Worm (Caenorhabditis elegans) whole organism, early embryonic: Measurements from ENCODE around the gene fbxa-10.

Experiments used
- B0310.2 ChIP-seq: sonication (generic microtip); optimal IDR thresholded peaks from 2 replicates; lab custom pipeline; 2016; ENCODE audit warnings: mild to moderate bottlenecking, missing genetic modification characterization, missing compliant biosample characterization
- F13C5.2 ChIP-seq: sonication (generic microtip); optimal IDR thresholded peaks from 2 replicates; lab custom pipeline; 2017; ENCODE audit warnings: mild to moderate bottlenecking, missing genetic modification characterization, inconsistent platforms, missing compliant biosample characterization
- aly-1 ChIP-seq: sonication (generic microtip); optimal IDR thresholded peaks from 2 replicates; lab custom pipeline; 2016; ENCODE audit warnings: missing genetic modification characterization, missing compliant biosample characterization
- ama-1 ChIP-seq: fragments of 150-350 bp; optimal IDR thresholded peaks from 2 replicates; lab custom pipeline; 2014
- ceh-13 ChIP-seq: fragments of 200-800 bp; sonication (Bioruptor generic); optimal IDR thresholded peaks from 2 replicates; lab custom pipeline; 2018; ENCODE audit warnings: mild to moderate bottlenecking, missing genetic modification characterization, missing compliant biosample characterization
- ceh-36 ChIP-seq: sonication (generic microtip); optimal IDR thresholded peaks from 2 replicates; lab custom pipeline; 2016; ENCODE audit warnings: missing genetic modification characterization, inconsistent platforms, missing compliant biosample characterization
- ets-7 ChIP-seq: sonication (generic microtip); optimal IDR thresholded peaks from 2 replicates; lab custom pipeline; 2016; ENCODE audit warnings: missing genotype, missing genetic modification characterization, missing compliant biosample characterization
- flt-1 ChIP-seq: fragments of 200-800 bp; sonication (Bioruptor generic); IDR thresholded peaks from 2 replicates; pipeline ENCODE4 v1.3.6; 2022; ENCODE audit warnings: missing genetic modification characterization, missing compliant biosample characterization
- hmbx-1 ChIP-seq: sonication (generic microtip); optimal IDR thresholded peaks from 2 replicates; lab custom pipeline; 2016; ENCODE audit warnings: mild to moderate bottlenecking, missing genetic modification characterization, missing compliant biosample characterization
- hmg-4 ChIP-seq: fragments of 200-800 bp; sonication (Bioruptor generic); optimal IDR thresholded peaks from 2 replicates; lab custom pipeline; 2018; ENCODE audit warnings: mild to moderate bottlenecking, missing genetic modification characterization, missing compliant biosample characterization
- hnd-1 ChIP-seq: sonication (generic microtip); optimal IDR thresholded peaks from 2 replicates; lab custom pipeline; 2016; ENCODE audit warnings: missing genetic modification characterization, missing compliant biosample characterization
- pes-1 ChIP-seq: fragments of 200-800 bp; sonication (Bioruptor generic); IDR thresholded peaks from 2 replicates; pipeline ENCODE4 v1.3.6; 2022; ENCODE audit warnings: missing genetic modification reagents, missing genetic modification characterization, missing compliant biosample characterization
- scrt-1 ChIP-seq: fragments of 200-800 bp; sonication (Bioruptor generic); IDR thresholded peaks from 2 replicates; pipeline ENCODE4 v1.3.6; 2022; ENCODE audit warnings: missing genetic modification characterization, missing compliant biosample characterization
- sea-1 ChIP-seq: fragments of 200-800 bp; sonication (Bioruptor generic); conservative IDR thresholded peaks from 2 replicates; pipeline ENCODE4 v1.3.6; 2022; ENCODE audit warnings: missing genetic modification characterization, missing compliant biosample characterization
- tbx-11 ChIP-seq: fragments of 200-800 bp; sonication (Bioruptor generic); IDR thresholded peaks from 2 replicates; pipeline ENCODE4 v1.3.6; 2022; ENCODE audit warnings: missing genetic modification characterization, missing compliant biosample characterization
- tbx-37 ChIP-seq: fragments of 200-800 bp; sonication (Bioruptor generic); conservative IDR thresholded peaks from 2 replicates; pipeline ENCODE4 v1.3.6; 2022; ENCODE audit warnings: missing genetic modification reagents, missing genetic modification characterization, missing compliant biosample characterization
- tra-4 ChIP-seq: sonication (generic microtip); optimal IDR thresholded peaks from 2 replicates; lab custom pipeline; 2017; ENCODE audit warnings: missing genetic modification characterization, missing compliant biosample characterization

Gene fbxa-10

DNA sequence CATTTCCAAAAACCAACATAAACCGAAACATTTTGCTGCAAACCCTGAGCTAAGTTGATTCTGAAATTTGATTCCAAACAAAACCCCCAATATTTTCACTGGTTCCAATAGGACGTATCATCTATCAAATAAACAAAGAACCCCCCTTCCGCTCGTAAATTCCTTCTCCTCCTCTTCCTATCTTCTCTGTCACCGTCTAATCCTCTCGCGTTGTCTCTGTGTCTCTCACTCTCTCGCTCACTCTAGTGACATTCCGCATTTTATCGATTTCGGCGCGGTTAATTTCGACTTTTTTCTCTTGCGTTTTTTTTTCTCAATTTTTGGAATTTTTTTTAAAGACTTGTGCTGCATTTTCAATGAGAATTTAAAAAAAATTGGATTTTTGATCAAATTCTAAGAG is 29.8 kb downstream of the fbxa-10 start:
- TF ChIP-seq ceh-36, result no peak
- no peak for TF ChIP-seq pes-1 (GFP tag; lab: Robert Waterston, UW)
- TF ChIP-seq tbx-37 (GFP tag; lab: Robert Waterston, UW), result no peak
- no peak for TF ChIP-seq tra-4
- no peak for TF ChIP-seq flt-1 (GFP tag; lab: Robert Waterston, UW)
- no peak for TF ChIP-seq hmg-4 (GFP tag; lab: Kevin White, UChicago)

DNA sequence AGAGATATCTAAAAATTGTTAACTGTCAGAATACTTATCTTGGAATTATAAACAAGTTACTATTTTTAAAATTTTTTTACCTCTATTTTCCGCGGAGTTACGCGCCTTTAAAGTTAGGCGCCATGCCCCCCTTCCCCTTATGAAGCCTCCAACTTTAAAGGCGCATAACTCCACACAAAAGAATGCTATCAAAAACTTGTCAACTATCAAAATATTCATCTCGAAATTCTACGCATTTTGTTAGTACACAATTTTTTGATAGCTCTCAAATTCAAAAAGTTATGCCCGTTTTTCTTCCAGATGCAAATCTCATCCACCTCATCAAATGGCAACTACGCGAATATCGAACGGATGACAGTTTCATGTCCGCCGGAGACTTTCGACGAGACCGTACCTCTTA is 30.8 kb downstream of the fbxa-10 start, which contains the start of gene tbc-10:
tbc-10 (plus strand) TSS at position 301 of the 400 bp plus-strand sequence.
- TF ChIP-seq F13C5.2 (tag; lab: Kevin White, UChicago), result no peak
- TF ChIP-seq aly-1 (tag; lab: Kevin White, UChicago), result no peak
- no peak for TF ChIP-seq tbx-11
- no peak for TF ChIP-seq ceh-13 (GFP tag; lab: Kevin White, UChicago)
- no peak for TF ChIP-seq tbx-37 (GFP tag; lab: Robert Waterston, UW)
- no peak for TF ChIP-seq B0310.2 (tag; lab: Kevin White, UChicago)
- no peak for TF ChIP-seq scrt-1 (GFP tag; lab: Robert Waterston, UW)
- no peak for TF ChIP-seq hnd-1 (tag; lab: Kevin White, UChicago)
- TF ChIP-seq hmg-4 (GFP tag; lab: Kevin White, UChicago), result no peak
- TF ChIP-seq tra-4, result no peak
- no peak for TF ChIP-seq hmbx-1 (tag; lab: Kevin White, UChicago)
- TF ChIP-seq ets-7 (tag; lab: Kevin White, UChicago), result no peak
- TF ChIP-seq sea-1 (GFP tag; lab: Robert Waterston, UW), result no peak
- TF ChIP-seq ceh-36, result no peak
- TF ChIP-seq pes-1 (GFP tag; lab: Robert Waterston, UW), result no peak
- TF ChIP-seq flt-1 (GFP tag; lab: Robert Waterston, UW), result no peak

DNA sequence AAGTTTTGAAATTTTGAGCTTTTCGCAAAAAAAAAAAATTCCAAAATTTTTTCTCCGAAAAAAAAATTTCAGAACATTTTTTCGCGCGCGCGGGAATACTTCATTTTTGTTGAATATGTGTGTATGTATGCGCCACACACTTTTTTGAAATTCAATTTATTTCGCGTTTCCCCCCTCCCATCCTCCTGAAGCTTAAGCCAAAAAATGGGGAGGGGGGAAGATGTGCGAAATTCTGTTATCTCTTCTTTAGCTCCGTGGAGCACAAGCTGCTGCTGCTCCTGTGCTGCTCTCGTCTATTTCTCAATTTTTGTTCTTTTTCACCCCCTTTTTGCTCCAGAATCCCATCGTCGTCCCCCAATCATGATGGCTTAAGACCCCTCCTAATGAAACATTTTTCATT is 37.4 kb downstream of the fbxa-10 start:
- no peak for TF ChIP-seq ceh-13 (GFP tag; lab: Kevin White, UChicago)
- no peak for TF ChIP-seq hnd-1 (tag; lab: Kevin White, UChicago)
- no peak for TF ChIP-seq pes-1 (GFP tag; lab: Robert Waterston, UW)
- no peak for TF ChIP-seq tra-4
- TF ChIP-seq flt-1 (GFP tag; lab: Robert Waterston, UW), result no peak
- no peak for TF ChIP-seq F13C5.2 (tag; lab: Kevin White, UChicago)
- no peak for TF ChIP-seq aly-1 (tag; lab: Kevin White, UChicago)
- no peak for TF ChIP-seq hmg-4 (GFP tag; lab: Kevin White, UChicago)
- no peak for TF ChIP-seq B0310.2 (tag; lab: Kevin White, UChicago)
- no peak for TF ChIP-seq ama-1 (lab: Kevin White, UChicago)
- TF ChIP-seq tbx-11, result no peak
- no peak for TF ChIP-seq sea-1 (GFP tag; lab: Robert Waterston, UW)
- no peak for TF ChIP-seq hmbx-1 (tag; lab: Kevin White, UChicago)
- no peak for TF ChIP-seq scrt-1 (GFP tag; lab: Robert Waterston, UW)

DNA sequence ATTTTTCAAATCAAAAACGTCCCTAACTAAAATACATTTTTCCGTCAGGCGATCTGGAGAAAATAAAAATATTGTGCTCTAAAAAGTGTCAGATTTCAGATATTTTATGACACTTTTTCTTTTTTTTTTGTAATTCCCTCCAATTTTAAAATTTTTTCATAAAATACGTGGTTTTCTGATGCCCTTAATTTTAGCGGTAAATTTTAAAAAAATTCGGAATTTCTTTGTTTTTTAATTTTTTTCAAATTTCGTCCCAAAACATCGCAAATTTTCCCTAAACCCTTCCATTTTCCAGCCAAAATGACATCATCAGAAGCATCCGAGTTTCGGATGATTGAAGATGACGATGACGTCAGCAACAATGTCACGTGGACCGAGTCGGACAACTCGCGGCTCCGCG is 39.4 kb downstream of the fbxa-10 start, which contains the start of gene trp-2:
trp-2 (plus strand) TSS at position 301 of the 400 bp plus-strand sequence.
- TF ChIP-seq ama-1 (lab: Kevin White, UChicago) (no peak), aly-1 (tag; lab: Kevin White, UChicago) (no peak), hnd-1 (tag; lab: Kevin White, UChicago) (no peak), flt-1 (GFP tag; lab: Robert Waterston, UW) (no peak), tbx-37 (GFP tag; lab: Robert Waterston, UW) (no peak), hmg-4 (GFP tag; lab: Kevin White, UChicago) (no peak), B0310.2 (tag; lab: Kevin White, UChicago) (no peak), ceh-36 (no peak), ceh-13 (GFP tag; lab: Kevin White, UChicago) (no peak), F13C5.2 (tag; lab: Kevin White, UChicago) (no peak), sea-1 (GFP tag; lab: Robert Waterston, UW) (no peak), pes-1 (GFP tag; lab: Robert Waterston, UW) (no peak), hmbx-1 (tag; lab: Kevin White, UChicago) (no peak), scrt-1 (GFP tag; lab: Robert Waterston, UW) (no peak)

DNA sequence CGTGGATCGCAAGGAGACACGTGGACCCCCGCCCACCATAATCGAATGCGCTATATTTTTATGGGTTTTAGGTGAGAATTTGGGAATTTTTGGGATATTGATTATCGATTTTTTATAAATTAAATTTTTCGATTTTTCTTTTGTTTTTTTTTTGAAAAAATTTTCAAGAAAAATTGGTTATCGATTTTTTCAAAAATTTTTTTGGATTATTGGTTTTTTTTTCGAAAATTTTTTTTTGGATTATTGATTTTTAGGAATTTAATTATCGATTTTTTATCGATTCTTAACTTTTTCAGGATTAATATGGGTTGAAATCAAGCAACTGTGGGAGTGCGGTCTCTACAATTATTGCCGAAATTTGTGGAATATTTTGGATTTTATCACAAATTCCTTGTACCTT is 44.4 kb downstream of the fbxa-10 start:
- no peak for TF ChIP-seq hnd-1 (tag; lab: Kevin White, UChicago)

DNA sequence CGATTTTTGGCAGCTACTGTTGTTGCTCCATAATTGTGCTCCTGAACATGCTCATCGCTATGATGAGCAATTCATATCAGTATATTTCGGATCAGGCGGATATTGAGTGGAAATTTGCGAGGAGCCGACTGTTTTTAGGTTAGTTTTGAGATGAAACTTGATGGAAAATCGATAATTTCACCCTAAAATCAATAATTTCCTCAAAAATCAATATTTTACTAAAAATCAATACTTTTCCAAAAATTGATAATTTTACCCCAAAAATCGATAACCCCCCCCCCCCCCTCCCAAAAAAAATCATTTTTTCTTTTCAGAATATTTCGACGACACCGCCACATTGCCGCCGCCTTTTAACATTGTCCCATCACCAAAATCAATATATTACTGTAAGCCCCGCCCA is 46.7 kb downstream of the fbxa-10 start:
- TF ChIP-seq ets-7 (tag; lab: Kevin White, UChicago) (no peak), tra-4 (no peak), sea-1 (GFP tag; lab: Robert Waterston, UW) (no peak), ama-1 (lab: Kevin White, UChicago) (no peak), B0310.2 (tag; lab: Kevin White, UChicago) (no peak), hmbx-1 (tag; lab: Kevin White, UChicago) (no peak), F13C5.2 (tag; lab: Kevin White, UChicago) (no peak), aly-1 (tag; lab: Kevin White, UChicago) (no peak), ceh-13 (GFP tag; lab: Kevin White, UChicago) (no peak), scrt-1 (GFP tag; lab: Robert Waterston, UW) (no peak), tbx-11 (no peak)

DNA sequence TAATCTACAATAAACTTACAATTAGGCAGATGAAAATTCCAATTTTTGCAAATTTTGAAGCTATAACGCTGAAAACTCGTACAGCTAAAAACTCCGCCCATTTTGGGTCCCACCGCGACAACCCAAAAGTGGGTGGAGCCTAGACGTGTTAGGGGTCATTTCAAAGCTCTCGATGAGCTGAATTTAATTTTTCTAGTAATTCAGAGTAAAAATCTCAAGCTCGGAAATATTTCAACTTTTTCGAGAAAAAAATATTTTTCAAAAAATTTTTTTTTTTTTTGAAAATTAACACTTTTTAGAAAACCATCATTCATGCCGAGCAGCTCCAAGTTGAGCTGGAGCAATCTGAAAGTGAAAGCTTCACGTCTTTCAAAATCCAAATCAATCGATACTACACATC is 49.1 kb downstream of the fbxa-10 start, which contains the start of gene R06B10.7:
R06B10.7 (minus strand) TSS at position 101 of the 400 bp plus-strand sequence.
- no peak for TF ChIP-seq tbx-37 (GFP tag; lab: Robert Waterston, UW)
- no peak for TF ChIP-seq hnd-1 (tag; lab: Kevin White, UChicago)
- TF ChIP-seq F13C5.2 (tag; lab: Kevin White, UChicago), result no peak
- TF ChIP-seq tra-4, result no peak
- TF ChIP-seq scrt-1 (GFP tag; lab: Robert Waterston, UW), result no peak
- no peak for TF ChIP-seq tbx-11
- no peak for TF ChIP-seq ceh-13 (GFP tag; lab: Kevin White, UChicago)
- no peak for TF ChIP-seq ets-7 (tag; lab: Kevin White, UChicago)
- TF ChIP-seq ceh-36, result no peak
- TF ChIP-seq aly-1 (tag; lab: Kevin White, UChicago), result no peak
- TF ChIP-seq hmbx-1 (tag; lab: Kevin White, UChicago), result no peak
- TF ChIP-seq ama-1 (lab: Kevin White, UChicago), result no peak
- TF ChIP-seq hmg-4 (GFP tag; lab: Kevin White, UChicago), result no peak
